Worm (Caenorhabditis elegans) whole organism, mixed stage, embryonic: ENCODE measurements around the gene R05D3.9.

Experiments used
- blmp-1 ChIP-seq: fragments of 150-350 bp; optimal IDR thresholded peaks from 2 replicates; lab custom pipeline; 2014; ENCODE audit warnings: missing biosample characterization, missing genetic modification characterization
- ces-1 ChIP-seq: fragments of 150-350 bp; optimal IDR thresholded peaks from 2 replicates; lab custom pipeline; 2014; ENCODE audit warnings: missing biosample characterization, missing genetic modification reagents, missing genetic modification characterization
- drap-1 ChIP-seq: fragments of 200-800 bp; sonication (Bioruptor generic); optimal IDR thresholded peaks from 3 replicates; lab custom pipeline; 2018; ENCODE audit warnings: mild to moderate bottlenecking, missing genetic modification characterization, missing compliant biosample characterization
- lin-13 ChIP-seq: fragments of 150-350 bp; optimal IDR thresholded peaks from 2 replicates; lab custom pipeline; 2014; ENCODE audit warnings: missing biosample characterization, missing genetic modification characterization
- nhr-237 ChIP-seq: fragments of 150-350 bp; optimal IDR thresholded peaks from 2 replicates; lab custom pipeline; 2014; ENCODE audit warnings: missing biosample characterization, missing genetic modification characterization
- nhr-28 ChIP-seq: fragments of 150-350 bp; optimal IDR thresholded peaks from 2 replicates; lab custom pipeline; 2014; ENCODE audit warnings: missing biosample characterization, missing genetic modification characterization
- nhr-76 ChIP-seq: sonication (generic microtip); optimal IDR thresholded peaks from 2 replicates; lab custom pipeline; 2017; ENCODE audit warnings: missing biosample characterization, missing genetic modification characterization
- pha-4 ChIP-seq: fragments of 150-350 bp; optimal IDR thresholded peaks from 2 replicates; lab custom pipeline; 2018; ENCODE audit warnings: missing biosample characterization, missing genetic modification reagents, missing genetic modification characterization
- snpc-4 ChIP-seq: fragments of 150-350 bp; optimal IDR thresholded peaks from 2 replicates; lab custom pipeline; 2014; ENCODE audit warnings: missing biosample characterization, missing genetic modification characterization
- unc-39 ChIP-seq: fragments of 150-350 bp; optimal IDR thresholded peaks from 2 replicates; lab custom pipeline; 2014; ENCODE audit warnings: missing biosample characterization, missing genetic modification characterization
- unc-62 ChIP-seq: fragments of 150-350 bp; optimal IDR thresholded peaks from 2 replicates; lab custom pipeline; 2014; ENCODE audit warnings: missing biosample characterization, missing genetic modification reagents, missing genetic modification characterization
- zip-8 ChIP-seq: fragments of 150-350 bp; optimal IDR thresholded peaks from 2 replicates; lab custom pipeline; 2014; ENCODE audit warnings: missing biosample characterization, missing genetic modification characterization
- ztf-11 ChIP-seq: fragments of 150-350 bp; optimal IDR thresholded peaks from 2 replicates; lab custom pipeline; 2014; ENCODE audit warnings: missing biosample characterization, missing genetic modification characterization

- no peak for TF ChIP-seq snpc-4
- no peak for TF ChIP-seq nhr-28
- no peak for TF ChIP-seq zip-8 (tag; lab: Kevin White, UChicago)
- no peak for TF ChIP-seq pha-4
- no peak for TF ChIP-seq unc-39 (tag; lab: Kevin White, UChicago)
- TF ChIP-seq unc-62 (GFP tag; lab: Kevin White, UChicago): no peak
- no peak for TF ChIP-seq ces-1 (GFP tag; lab: Kevin White, UChicago)
- TF ChIP-seq nhr-237 (tag; lab: Kevin White, UChicago): no peak
- no peak for TF ChIP-seq ztf-11 (tag; lab: Kevin White, UChicago)
- TF ChIP-seq nhr-76: no peak
- TF ChIP-seq drap-1 (GFP tag; lab: Kevin White, UChicago): no peak
- no peak for TF ChIP-seq lin-13 (tag; lab: Kevin White, UChicago)
- TF ChIP-seq blmp-1 (tag; lab: Kevin White, UChicago): no peak
Observed at ce11 chrIII:8371595-8372305, 3.2 kb upstream of the R05D3.9 start, which contains the start of gene lmbr-1.
